Worm (Caenorhabditis elegans): ENCODE data around the gene twk-26.

DNA sequence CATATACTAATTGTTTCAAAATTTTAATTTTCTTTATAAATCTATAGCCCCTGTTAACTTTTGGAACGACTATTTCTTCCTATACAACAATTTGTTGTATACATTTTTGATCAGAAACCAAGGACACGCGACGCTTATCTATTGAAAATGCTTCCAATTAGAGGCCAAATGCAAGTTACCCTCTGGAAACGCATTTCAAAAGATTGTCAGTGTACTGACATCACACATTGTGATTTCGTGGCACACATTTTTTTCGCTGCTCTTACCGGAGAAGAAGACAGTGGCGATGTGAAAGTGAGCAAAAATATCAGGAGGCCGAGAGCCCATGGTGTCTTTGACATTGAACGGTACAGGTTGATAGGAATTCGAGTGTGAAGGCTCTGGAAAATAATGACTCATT, 9.2 kb downstream of the twk-26 start, which contains the start of gene cnnm-3:
- TF ChIP-seq R02D3.7 (tag; optimal IDR thresholded peaks at IDR 0.05) (no peak), madf-9 (GFP tag; conservative IDR thresholded peaks at IDR 0.05) (no peak), dmd-6 (GFP tag; IDR thresholded peaks at IDR 0.05) (peak; percentile 74), lin-15B (tag; optimal IDR thresholded peaks at IDR 0.05) (no peak), ceh-82 (tag; optimal IDR thresholded peaks at IDR 0.05) (no peak), hlh-11 (tag; optimal IDR thresholded peaks at IDR 0.05) (peak; percentile 19), ZK337.2 (GFP tag; IDR thresholded peaks at IDR 0.05) (no peak), gei-8 (GFP tag; optimal IDR thresholded peaks at IDR 0.05) (no peak), unc-62 (GFP tag; optimal IDR thresholded peaks at IDR 0.05 in 1 of 2) (no peak), unc-62 (tag; optimal IDR thresholded peaks at IDR 0.05) (no peak), nhr-28 (tag; optimal IDR thresholded peaks at IDR 0.05) (no peak)
